Worm (Caenorhabditis elegans) whole organism, L4 larva: Measurements from ENCODE around the gene srh-276.

Experiments
- F26F4.8 ChIP-seq: fragments of 200-800 bp; sonication (Bioruptor generic); conservative IDR thresholded peaks from 2 replicates; pipeline ENCODE4 v1.3.6; 2022; ENCODE audit warnings: missing genetic modification characterization, missing compliant biosample characterization
- F44E2.7 ChIP-seq: fragments of 200-800 bp; sonication (Bioruptor generic); IDR thresholded peaks from 2 replicates; pipeline ENCODE4 v2.1.2; 2022; ENCODE audit warnings: missing genetic modification characterization, missing compliant biosample characterization
- T26A8.4 ChIP-seq: fragments of 200-800 bp; sonication (Bioruptor generic); IDR thresholded peaks from 2 replicates; pipeline ENCODE4 v1.3.6; 2022; ENCODE audit warnings: missing genetic modification characterization, missing compliant biosample characterization
- Y48G9A.11 ChIP-seq: fragments of 200-800 bp; sonication (Bioruptor generic); IDR thresholded peaks from 2 replicates; pipeline ENCODE4 v1.3.6; 2022; ENCODE audit warnings: missing genetic modification reagents, missing genetic modification characterization, missing compliant biosample characterization
- Y5F2A.4 ChIP-seq: fragments of 200-800 bp; sonication (Bioruptor generic); optimal IDR thresholded peaks from 2 replicates; lab custom pipeline; 2018; ENCODE audit warnings: mild to moderate bottlenecking, missing genetic modification characterization, missing compliant biosample characterization
- ZK337.2 ChIP-seq: fragments of 200-800 bp; sonication (Bioruptor generic); IDR thresholded peaks from 2 replicates; pipeline ENCODE4 v1.3.6; 2022; ENCODE audit warnings: missing genetic modification reagents, missing genetic modification characterization, missing compliant biosample characterization
- aha-1 ChIP-seq: fragments of 150-350 bp; peaks from one replicate; lab custom pipeline; 2014; ENCODE audit warnings: missing biosample characterization, missing genetic modification characterization
- aly-2 ChIP-seq: sonication (generic microtip); optimal IDR thresholded peaks from 2 replicates; lab custom pipeline; 2018; ENCODE audit warnings: missing biosample characterization, missing genetic modification characterization
- ceh-20 ChIP-seq: fragments of 200-800 bp; sonication (Bioruptor generic); IDR thresholded peaks from 2 replicates; pipeline ENCODE4 v1.3.6; 2022; ENCODE audit warnings: missing genetic modification reagents, missing genetic modification characterization, missing compliant biosample characterization
- ceh-28 ChIP-seq: fragments of 150-350 bp; optimal IDR thresholded peaks from 2 replicates; lab custom pipeline; 2014; ENCODE audit warnings: missing biosample characterization, missing genetic modification reagents, missing genetic modification characterization
- ceh-32 ChIP-seq: sonication (generic microtip); optimal IDR thresholded peaks from 2 replicates; lab custom pipeline; 2016; ENCODE audit warnings: mild to moderate bottlenecking, missing genetic modification characterization, missing compliant biosample characterization; ENCODE audit not compliant: poor library complexity
- ctbp-1 ChIP-seq: fragments of 200-800 bp; sonication (Bioruptor generic); IDR thresholded peaks from 2 replicates; pipeline ENCODE4 v1.3.6; 2022; ENCODE audit warnings: missing genetic modification reagents, missing genetic modification characterization, missing compliant biosample characterization
- daf-12 ChIP-seq: fragments of 150-350 bp; optimal IDR thresholded peaks from 2 replicates; lab custom pipeline; 2014; ENCODE audit warnings: missing biosample characterization, missing genetic modification reagents, missing genetic modification characterization
- daf-16 ChIP-seq, 3 experiments: sonication (generic microtip); optimal IDR thresholded peaks; 2 replicates each; lab custom pipeline; 2016 to 2017; ENCODE audit warnings: missing genetic modification characterization in 3 of 3, missing genetic modification reagents in 3 of 3, mild to moderate bottlenecking in 2 of 3, missing compliant biosample characterization in 2 of 3, missing biosample characterization in 1 of 3, moderate library complexity in 1 of 3
- dmd-6 ChIP-seq: fragments of 200-800 bp; sonication (Bioruptor generic); IDR thresholded peaks from 2 replicates; pipeline ENCODE4 v1.3.6; 2022; ENCODE audit warnings: missing genetic modification reagents, missing genetic modification characterization, missing compliant biosample characterization
- dmd-8 ChIP-seq: fragments of 200-800 bp; sonication (Bioruptor generic); IDR thresholded peaks from 2 replicates; pipeline ENCODE4 v1.3.6; 2022; ENCODE audit warnings: missing genetic modification characterization, missing compliant biosample characterization
- dmd-9 ChIP-seq: fragments of 200-800 bp; sonication (Bioruptor generic); IDR thresholded peaks from 2 replicates; pipeline ENCODE4 v1.3.6; 2022; ENCODE audit warnings: missing genetic modification reagents, missing genetic modification characterization, missing compliant biosample characterization
- dpl-1 ChIP-seq: fragments of 150-350 bp; optimal IDR thresholded peaks from 2 replicates; lab custom pipeline; 2014; ENCODE audit warnings: missing biosample characterization, missing genetic modification reagents, missing genetic modification characterization
- fkh-10 ChIP-seq: fragments of 150-350 bp; optimal IDR thresholded peaks from 2 replicates; lab custom pipeline; 2014; ENCODE audit warnings: missing biosample characterization, missing genetic modification reagents, missing genetic modification characterization
- hif-1 ChIP-seq, 2 experiments: sonication (generic microtip); optimal IDR thresholded peaks; 2 replicates each; lab custom pipeline; 2016 to 2017; ENCODE audit warnings: missing compliant biosample characterization in 2 of 2, missing genetic modification characterization in 2 of 2, missing genetic modification reagents in 2 of 2, missing genotype in 2 of 2, mild to moderate bottlenecking in 1 of 2
- hlh-11 ChIP-seq: fragments of 200-800 bp; sonication (Bioruptor generic); optimal IDR thresholded peaks from 2 replicates; lab custom pipeline; 2018; ENCODE audit warnings: mild to moderate bottlenecking, missing genetic modification characterization, missing compliant biosample characterization
- hmg-1.1 ChIP-seq: fragments of 200-800 bp; sonication (Bioruptor generic); IDR thresholded peaks from 2 replicates; pipeline ENCODE4 v1.3.6; 2022; ENCODE audit warnings: missing genetic modification reagents, missing genetic modification characterization, missing compliant biosample characterization
- lin-13 ChIP-seq: fragments of 150-350 bp; optimal IDR thresholded peaks from 2 replicates; lab custom pipeline; 2014; ENCODE audit warnings: missing biosample characterization, missing genetic modification reagents, missing genetic modification characterization
- lin-29 ChIP-seq: fragments of 200-800 bp; sonication (Bioruptor generic); IDR thresholded peaks from 2 replicates; pipeline ENCODE4 v1.3.6; 2022; ENCODE audit warnings: missing genetic modification reagents, missing genetic modification characterization, missing compliant biosample characterization
- madf-5 ChIP-seq, 2 experiments: fragments of 200-800 bp; sonication (Bioruptor generic); IDR thresholded peaks; 2 replicates each; pipeline ENCODE4 v1.3.6; 2022; ENCODE audit warnings: missing compliant biosample characterization in 2 of 2, missing genetic modification characterization in 2 of 2
- mdl-1 ChIP-seq, 2 experiments: fragments of 150-350 bp in 1 of 2; sonication (generic microtip) in 1 of 2; optimal IDR thresholded peaks; 2 replicates each; lab custom pipeline; 2014 to 2017; ENCODE audit warnings: missing biosample characterization in 2 of 2, missing genetic modification characterization in 2 of 2
- mdt-29 ChIP-seq: fragments of 200-800 bp; sonication (Bioruptor generic); IDR thresholded peaks from 2 replicates; pipeline ENCODE4 v1.3.6; 2022; ENCODE audit warnings: missing genetic modification reagents, missing genetic modification characterization, missing compliant biosample characterization
- mes-2 ChIP-seq: sonication (generic microtip); optimal IDR thresholded peaks from 2 replicates; lab custom pipeline; 2016; ENCODE audit warnings: missing genotype, mild to moderate bottlenecking, missing genetic modification characterization, missing compliant biosample characterization; ENCODE audit not compliant: poor library complexity, severe bottlenecking
- mxl-2 ChIP-seq: fragments of 200-800 bp; sonication (Bioruptor generic); conservative IDR thresholded peaks from 2 replicates; pipeline ENCODE4 v1.3.6; 2022; ENCODE audit warnings: missing genetic modification reagents, missing genetic modification characterization, missing compliant biosample characterization
- mxl-3 ChIP-seq: fragments of 200-800 bp; sonication (Bioruptor generic); optimal IDR thresholded peaks from 2 replicates; lab custom pipeline; 2018; ENCODE audit warnings: mild to moderate bottlenecking, missing genetic modification characterization, missing compliant biosample characterization
- nhr-10 ChIP-seq: fragments of 150-350 bp; optimal IDR thresholded peaks from 2 replicates; lab custom pipeline; 2014; ENCODE audit warnings: missing biosample characterization, missing genetic modification characterization
- nhr-102 ChIP-seq: sonication (generic microtip); optimal IDR thresholded peaks from 2 replicates; lab custom pipeline; 2016; ENCODE audit warnings: mild to moderate bottlenecking, missing genetic modification characterization, moderate library complexity, missing compliant biosample characterization
- nhr-41 ChIP-seq: fragments of 200-800 bp; sonication (Bioruptor generic); IDR thresholded peaks from 2 replicates; pipeline ENCODE4 v1.3.6; 2022; ENCODE audit warnings: missing genetic modification reagents, missing genetic modification characterization, missing compliant biosample characterization
- nhr-42 ChIP-seq: fragments of 200-800 bp; sonication (Bioruptor generic); IDR thresholded peaks from 2 replicates; pipeline ENCODE4 v1.3.6; 2022; ENCODE audit warnings: missing genetic modification characterization, missing compliant biosample characterization
- pha-4 ChIP-seq, 2 experiments: fragments of 150-350 bp in 1 of 2; fragments of 200-800 bp in 1 of 2; sonication (Bioruptor generic) in 1 of 2; IDR thresholded peaks in 1 of 2; optimal IDR thresholded peaks in 1 of 2; 2 replicates each; pipeline versions ENCODE4 v1.3.6 to Lab custom; 2014 to 2022; ENCODE audit warnings: missing genetic modification characterization in 2 of 2, missing genetic modification reagents in 2 of 2, missing biosample characterization in 1 of 2, missing compliant biosample characterization in 1 of 2
- rbr-2 ChIP-seq: sonication (generic microtip); optimal IDR thresholded peaks from 2 replicates; lab custom pipeline; 2016; ENCODE audit warnings: missing genotype, missing genetic modification characterization, missing compliant biosample characterization
- saeg-2 ChIP-seq: fragments of 200-800 bp; sonication (Bioruptor generic); IDR thresholded peaks from 2 replicates; pipeline ENCODE4 v1.3.6; 2022; ENCODE audit warnings: missing genetic modification reagents, missing genetic modification characterization, missing compliant biosample characterization
- skn-1 ChIP-seq: fragments of 150-350 bp; optimal IDR thresholded peaks from 2 replicates; lab custom pipeline; 2014; ENCODE audit warnings: missing biosample characterization, missing genetic modification characterization
- snpc-4 ChIP-seq: fragments of 150-350 bp; optimal IDR thresholded peaks from 2 replicates; lab custom pipeline; 2014; ENCODE audit warnings: missing biosample characterization, missing genetic modification characterization
- spr-3 ChIP-seq: fragments of 200-800 bp; sonication (Bioruptor generic); optimal IDR thresholded peaks from 2 replicates; lab custom pipeline; 2018; ENCODE audit warnings: mild to moderate bottlenecking, missing genetic modification characterization, missing compliant biosample characterization
- tra-1 ChIP-seq: fragments of 200-800 bp; sonication (Bioruptor generic); IDR thresholded peaks from 2 replicates; pipeline ENCODE4 v1.3.6; 2022; ENCODE audit warnings: missing genetic modification reagents, missing genetic modification characterization, missing compliant biosample characterization
- unc-62 ChIP-seq, 3 experiments: fragments of 150-350 bp in 1 of 3; sonication (generic microtip); optimal IDR thresholded peaks in 2 of 3; peaks in 1 of 3; 1 replicate in 1 of 3; 2 replicates in 2 of 3; lab custom pipeline; 2014 to 2017; ENCODE audit warnings: missing biosample characterization in 3 of 3, missing genetic modification characterization in 3 of 3, missing genetic modification reagents in 3 of 3, missing genotype in 1 of 3
- vab-7 ChIP-seq: fragments of 200-800 bp; sonication (Bioruptor generic); IDR thresholded peaks from 2 replicates; pipeline ENCODE4 v1.3.6; 2022; ENCODE audit warnings: missing genetic modification reagents, missing genetic modification characterization, missing compliant biosample characterization
- zfp-3 ChIP-seq: fragments of 200-800 bp; sonication (Bioruptor generic); conservative IDR thresholded peaks from 2 replicates; pipeline ENCODE4 v1.3.6; 2022; ENCODE audit warnings: missing genetic modification reagents, missing genetic modification characterization, missing compliant biosample characterization
- zip-2 ChIP-seq: fragments of 150-350 bp; optimal IDR thresholded peaks from 2 replicates; lab custom pipeline; 2014; ENCODE audit warnings: missing biosample characterization, missing genetic modification characterization
- ztf-7 ChIP-seq: fragments of 150-350 bp; optimal IDR thresholded peaks from 2 replicates; lab custom pipeline; 2014; ENCODE audit warnings: missing biosample characterization, missing genetic modification characterization

The srh-276 gene

ce11 chrV:15505068-15505467, 24.1 kb upstream of the srh-276 start (continued):
- TF ChIP-seq hif-1 (tag; optimal IDR thresholded peaks at IDR 0.05; lab: Kevin White, UChicago), result no peak
- TF ChIP-seq Y5F2A.4 (GFP tag; lab: Kevin White, UChicago), result peak; percentile 60
- no peak for TF ChIP-seq nhr-41 (GFP tag; lab: Robert Waterston, UW)
- peak; percentile 75 for TF ChIP-seq T26A8.4
- TF ChIP-seq ceh-28, result no peak
- no peak for TF ChIP-seq ztf-7 (tag; lab: Kevin White, UChicago)
- TF ChIP-seq skn-1, result no peak
- no peak for TF ChIP-seq saeg-2 (GFP tag; lab: Robert Waterston, UW)
- 0 out of 2 replicates have a peak, but pooled peaks have one; percentile 49 for TF ChIP-seq F26F4.8 (GFP tag; lab: Robert Waterston, UW)
- peak; percentile 58; the same call in 1 of the 2 replicates for TF ChIP-seq ZK337.2
- TF ChIP-seq tra-1 (GFP tag; lab: Robert Waterston, UW), result peak; percentile 54; the same call in 1 of the 2 replicates
- TF ChIP-seq mxl-2, result no peak
- TF ChIP-seq vab-7 (GFP tag; lab: Robert Waterston, UW), result peak; percentile 76
- peak; percentile 26 for TF ChIP-seq nhr-102
- TF ChIP-seq nhr-42 (GFP tag; lab: Robert Waterston, UW), result 0 out of 2 replicates have a peak, but pooled peaks have one; percentile 44
- TF ChIP-seq dmd-8 (GFP tag; lab: Robert Waterston, UW), result peak; percentile 72
- peak; percentile 82 for TF ChIP-seq ctbp-1 (GFP tag; lab: Robert Waterston, UW)
- no peak for TF ChIP-seq spr-3 (GFP tag; lab: Kevin White, UChicago)
- TF ChIP-seq zip-2, result no peak
- TF ChIP-seq mxl-3 (GFP tag; lab: Kevin White, UChicago), result no peak
- TF ChIP-seq nhr-10 (tag; lab: Kevin White, UChicago), result no peak
- no peak for TF ChIP-seq lin-29 (GFP tag; lab: Robert Waterston, UW)
- no peak for TF ChIP-seq zfp-3 (GFP tag; lab: Robert Waterston, UW)
- no peak for TF ChIP-seq aly-2 (tag; lab: Kevin White, UChicago)
- TF ChIP-seq ceh-20 (GFP tag; lab: Robert Waterston, UW), result peak; percentile 68
- TF ChIP-seq, all 104 proteins: peak for 37

ce11 chrV:15511613-15512216, 17.5 kb upstream of the srh-276 start, which contains the start of gene rpl-38:
Gene rpl-38, plus strand, starts transcription at chrV:15512166.
- TF ChIP-seq hlh-11 (tag; lab: Kevin White, UChicago) (peak; percentile 56), snpc-4 (tag; lab: Kevin White, UChicago) (peak; percentile 21), rbr-2 (tag; lab: Kevin White, UChicago) (peak; percentile 69), dmd-9 (peak; percentile 58; the same call in 1 of the 2 replicates), fkh-10 (GFP tag; lab: Kevin White, UChicago) (peak; percentile 29), daf-12 (tag; lab: Kevin White, UChicago) (no peak), dpl-1 (peak; percentile 80), F44E2.7 (no peak), unc-62 (GFP tag; optimal IDR thresholded peaks at IDR 0.05 in 1 of 2; lab: Kevin White, UChicago) (no peak), unc-62 (tag; optimal IDR thresholded peaks at IDR 0.05; lab: Kevin White, UChicago) (no peak), aha-1 (tag; lab: Kevin White, UChicago) (peak; percentile 87), mes-2 (peak; percentile 94), hmg-1.1 (GFP tag; lab: Robert Waterston, UW) (peak; percentile 60; the same call in 1 of the 2 replicates), Y5F2A.4 (GFP tag; lab: Kevin White, UChicago) (no peak), daf-16 (GFP tag; optimal IDR thresholded peaks at IDR 0.05; lab: Kevin White, UChicago) (peak in 1 of 2 experiments; percentile 42), daf-16 (tag; optimal IDR thresholded peaks at IDR 0.05; lab: Kevin White, UChicago) (peak; percentile 47), mdt-29 (GFP tag; lab: Robert Waterston, UW) (no peak), vab-7 (GFP tag; lab: Robert Waterston, UW) (peak; percentile 38; the same call in 1 of the 2 replicates), ceh-32 (no peak), lin-13 (GFP tag; lab: Kevin White, UChicago) (peak; percentile 72), madf-5 (GFP tag; IDR thresholded peaks at IDR 0.05; lab: Robert Waterston, UW) (no peak), nhr-102 (peak; percentile 64), tra-1 (GFP tag; lab: Robert Waterston, UW) (no peak), T26A8.4 (peak; percentile 55; the same call in 1 of the 2 replicates), mxl-2 (no peak), pha-4 (GFP tag; IDR thresholded peaks at IDR 0.05; lab: Robert Waterston, UW) (no peak), pha-4 (tag; optimal IDR thresholded peaks at IDR 0.05; lab: Kevin White, UChicago) (peak; percentile 80), mdl-1 (tag; optimal IDR thresholded peaks at IDR 0.05; lab: Kevin White, UChicago) (no peak), dmd-6 (GFP tag; lab: Robert Waterston, UW) (peak; percentile 52; the same call in 1 of the 2 replicates), ctbp-1 (GFP tag; lab: Robert Waterston, UW) (peak; percentile 44; the same call in 1 of the 2 replicates), nhr-10 (tag; lab: Kevin White, UChicago) (no peak), Y48G9A.11 (GFP tag; lab: Robert Waterston, UW) (no peak)
